Worm (Caenorhabditis elegans): Measurements from ENCODE around the gene tmed-1.

DNA sequence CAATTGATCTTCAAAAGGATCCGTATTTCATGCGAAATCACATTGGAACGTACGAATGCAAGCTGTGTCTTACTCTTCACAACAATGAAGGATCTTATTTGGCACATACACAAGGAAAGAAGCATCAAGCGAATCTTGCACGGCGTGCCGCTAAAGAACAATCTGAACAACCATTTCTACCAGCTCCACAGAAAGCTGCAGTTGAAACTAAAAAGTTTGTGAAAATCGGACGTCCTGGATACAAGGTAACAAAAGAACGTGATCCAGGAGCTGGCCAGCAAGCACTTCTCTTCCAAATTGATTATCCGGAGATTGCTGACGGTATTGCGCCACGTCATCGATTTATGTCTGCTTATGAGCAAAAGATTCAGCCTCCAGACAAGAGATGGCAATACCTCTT, 6.6 kb upstream of the tmed-1 start:
- TF ChIP-seq elt-1 (tag; optimal IDR thresholded peaks at IDR 0.05; ENCODE audit: borderline replicate concordance, insufficient read depth) (no peak), unc-120 (tag; optimal IDR thresholded peaks at IDR 0.05; ENCODE audit: poor library complexity, severe bottlenecking) (no peak), nhr-237 (tag; optimal IDR thresholded peaks at IDR 0.05) (no peak)

All from whole organism, mixed stage, embryonic.